Fruit fly (Drosophila melanogaster) whole organism, embryonic: Measurements from ENCODE around the gene CG31817.
A peak's percentile ranks its signal among the peaks of the same experiment; 100 is the strongest.

Experiments
- Bteb2 ChIP-seq: fragments of 200-800 bp; sonication (Bioruptor generic); optimal IDR thresholded peaks from 2 replicates; lab custom pipeline; 2016; ENCODE audit warnings: missing biosample characterization, missing genetic modification characterization
- C15 ChIP-seq: fragments of 200-800 bp; sonication (Bioruptor generic); IDR thresholded peaks from 3 replicates; pipeline ENCODE4 v1.3.6; 2022; ENCODE audit warnings: missing biosample characterization, missing genetic modification characterization
- CG10321 ChIP-seq: fragments of 200-800 bp; sonication (Bioruptor generic); IDR thresholded peaks from 2 replicates; pipeline ENCODE4 v1.3.6; 2022; ENCODE audit warnings: missing biosample characterization, missing genetic modification characterization
- CG11504 ChIP-seq: fragments of 200-800 bp; sonication (Bioruptor generic); optimal IDR thresholded peaks from 3 replicates; lab custom pipeline; 2019; ENCODE audit warnings: missing biosample characterization, mild to moderate bottlenecking, missing genetic modification characterization, moderate library complexity
- CG12659 ChIP-seq: fragments of 200-800 bp; sonication (Bioruptor generic); optimal IDR thresholded peaks from 3 replicates; lab custom pipeline; 2017; ENCODE audit warnings: mild to moderate bottlenecking, missing biosample characterization, missing genetic modification reagents, missing genetic modification characterization
- CG14965 ChIP-seq: fragments of 200-800 bp; sonication (Bioruptor generic); optimal IDR thresholded peaks from 2 replicates; lab custom pipeline; 2016; ENCODE audit warnings: missing biosample characterization, missing genetic modification characterization, borderline replicate concordance
- CG15479 ChIP-seq: fragments of 200-800 bp; sonication (Bioruptor generic); optimal IDR thresholded peaks from 3 replicates; lab custom pipeline; 2019; ENCODE audit warnings: missing biosample characterization, mild to moderate bottlenecking, missing genetic modification characterization, moderate library complexity
- CG16813 ChIP-seq: fragments of 200-800 bp; sonication (Bioruptor generic); IDR thresholded peaks from 3 replicates; pipeline ENCODE4 v1.3.6; 2022; ENCODE audit warnings: missing biosample characterization, missing genetic modification characterization; ENCODE audit not compliant: partially characterized antibody
- CG2712 ChIP-seq: fragments of 200-800 bp; optimal IDR thresholded peaks from 3 replicates; lab custom pipeline; 2019; ENCODE audit warnings: missing biosample characterization, mild to moderate bottlenecking, missing genetic modification characterization, moderate library complexity
- CG31224 ChIP-seq: fragments of 200-800 bp; sonication (Bioruptor generic); IDR thresholded peaks from 2 replicates; pipeline ENCODE4 v1.3.6; 2022; ENCODE audit warnings: missing biosample characterization, missing genetic modification characterization
- CG3726 ChIP-seq: fragments of 200-800 bp; sonication (Bioruptor generic); IDR thresholded peaks from 3 replicates; pipeline ENCODE4, ENCODE4 v1.3.6; 2022; ENCODE audit warnings: missing biosample characterization, missing genetic modification characterization
- CG3847 ChIP-seq: fragments of 200-800 bp; sonication (Bioruptor generic); IDR thresholded peaks from 2 replicates; pipeline ENCODE4 v1.3.6; 2022; ENCODE audit warnings: missing biosample characterization, missing genetic modification characterization
- CG4360 ChIP-seq: fragments of 200-800 bp; sonication (Bioruptor generic); IDR thresholded peaks from 2 replicates; pipeline ENCODE4 v1.3.6; 2022; ENCODE audit warnings: missing biosample characterization, missing genetic modification characterization
- CG4854 ChIP-seq: fragments of 200-800 bp; sonication (Bioruptor generic); optimal IDR thresholded peaks from 2 replicates; lab custom pipeline; 2016; ENCODE audit warnings: missing biosample characterization, missing genetic modification characterization, inconsistent platforms
- CG5245 ChIP-seq: fragments of 200-800 bp; sonication (Bioruptor generic); optimal IDR thresholded peaks from 3 replicates; lab custom pipeline; 2016; ENCODE audit warnings: missing biosample characterization, missing genetic modification characterization
- CG7745 ChIP-seq: fragments of 200-800 bp; sonication (Bioruptor generic); optimal IDR thresholded peaks from 2 replicates; lab custom pipeline; 2018; ENCODE audit warnings: missing biosample characterization, mild to moderate bottlenecking, missing genetic modification characterization, moderate library complexity
- CG8359 ChIP-seq: fragments of 200-800 bp; sonication (Bioruptor generic); optimal IDR thresholded peaks from 2 replicates; lab custom pipeline; 2017; ENCODE audit warnings: missing biosample characterization, mild to moderate bottlenecking, missing genetic modification characterization, borderline replicate concordance
- CG9876 ChIP-seq: fragments of 200-800 bp; sonication (Bioruptor generic); optimal IDR thresholded peaks from 2 replicates; lab custom pipeline; 2016; ENCODE audit warnings: missing biosample characterization, missing genetic modification characterization
- Dek ChIP-seq: fragments of 200-800 bp; sonication (Bioruptor generic); optimal IDR thresholded peaks from 3 replicates; lab custom pipeline; 2019; ENCODE audit warnings: missing biosample characterization, mild to moderate bottlenecking, missing genetic modification characterization, moderate library complexity
- Dfd ChIP-seq, 2 experiments: fragments of >200 bp; optimal IDR thresholded peaks; 2 replicates each; lab custom pipeline; 2017; ENCODE audit warnings: missing biosample characterization in 2 of 2, missing genetic modification characterization in 2 of 2
- Dll ChIP-seq: fragments of 200-800 bp; sonication (Bioruptor generic); IDR thresholded peaks from 4 replicates; pipeline ENCODE4 v1.3.6; 2022; ENCODE audit warnings: missing biosample characterization, missing genetic modification characterization; ENCODE audit not compliant: partially characterized antibody
- E2f2 ChIP-seq: fragments of 200-800 bp; sonication (Bioruptor generic); IDR thresholded peaks from 2 replicates; pipeline ENCODE4 v1.3.6; 2022; ENCODE audit warnings: missing biosample characterization, missing genetic modification characterization
- Elba2 ChIP-seq: fragments of 200-800 bp; sonication (Bioruptor generic); optimal IDR thresholded peaks from 3 replicates; lab custom pipeline; 2016; ENCODE audit warnings: missing biosample characterization, missing genetic modification characterization
- HmgZ ChIP-seq: fragments of 200-800 bp; sonication (Bioruptor generic); optimal IDR thresholded peaks from 2 replicates; lab custom pipeline; 2018; ENCODE audit warnings: missing biosample characterization, mild to moderate bottlenecking, missing genetic modification characterization
- Med ChIP-seq: fragments of 200-800 bp; sonication (Bioruptor generic); peaks from one replicate; lab custom pipeline; 2016; ENCODE audit warnings: missing biosample characterization, missing genetic modification characterization, mild to moderate bottlenecking, inconsistent platforms, moderate library complexity
- Myb ChIP-seq: fragments of 200-800 bp; sonication (Bioruptor generic); optimal IDR thresholded peaks from 2 replicates; lab custom pipeline; 2016; ENCODE audit warnings: missing biosample characterization, missing genetic modification characterization
- Nf-YA ChIP-seq: fragments of 200-800 bp; sonication (Bioruptor generic); IDR thresholded peaks from 2 replicates; pipeline ENCODE4 v1.3.6; 2022; ENCODE audit warnings: missing biosample characterization, missing genetic modification characterization
- Rx ChIP-seq: fragments of 200-800 bp; sonication (Bioruptor generic); IDR thresholded peaks from 2 replicates; pipeline ENCODE4 v1.3.6; 2022; ENCODE audit warnings: missing biosample characterization, missing genetic modification characterization
- Side ChIP-seq: fragments of 200-800 bp; sonication (Bioruptor generic); optimal IDR thresholded peaks from 2 replicates; lab custom pipeline; 2016; ENCODE audit warnings: missing biosample characterization, missing genetic modification characterization
- Trl ChIP-seq, 3 experiments: fragments of >200 bp in 2 of 3; fragments of 200-800 bp in 1 of 3; sonication (Bioruptor generic) in 1 of 3; optimal IDR thresholded peaks; 2 replicates in 1 of 3; 3 replicates in 2 of 3; lab custom pipeline; 2016 to 2017; ENCODE audit warnings: missing biosample characterization in 1 of 3, missing genetic modification characterization in 1 of 3
- bbx ChIP-seq: fragments of 200-800 bp; sonication (Bioruptor generic); IDR thresholded peaks from 2 replicates; pipeline ENCODE4 v1.3.6; 2022; ENCODE audit warnings: missing biosample characterization, missing genetic modification characterization; ENCODE audit not compliant: partially characterized antibody
- cg ChIP-seq: fragments of 200-800 bp; sonication (Bioruptor generic); optimal IDR thresholded peaks from 3 replicates; lab custom pipeline; 2019; ENCODE audit warnings: missing biosample characterization, mild to moderate bottlenecking, missing genetic modification characterization, moderate library complexity
- dm ChIP-seq: fragments of 200-800 bp; sonication (Bioruptor generic); optimal IDR thresholded peaks from 3 replicates; lab custom pipeline; 2016; ENCODE audit warnings: missing biosample characterization, missing genetic modification characterization
- dmrt11E ChIP-seq: fragments of 200-800 bp; sonication (Bioruptor generic); optimal IDR thresholded peaks from 3 replicates; lab custom pipeline; 2018; ENCODE audit warnings: missing biosample characterization, mild to moderate bottlenecking, missing genetic modification characterization, moderate library complexity
- fu2 ChIP-seq: fragments of 200-800 bp; sonication (Bioruptor generic); optimal IDR thresholded peaks from 2 replicates; lab custom pipeline; 2016; ENCODE audit warnings: missing biosample characterization, missing genetic modification characterization
- gce ChIP-seq: fragments of 200-800 bp; sonication (Bioruptor generic); IDR thresholded peaks from 3 replicates; pipeline ENCODE4 v1.3.6; 2022; ENCODE audit warnings: missing biosample characterization, missing genetic modification characterization
- her ChIP-seq: fragments of 200-800 bp; sonication (Bioruptor generic); optimal IDR thresholded peaks from 2 replicates; lab custom pipeline; 2016; ENCODE audit warnings: missing biosample characterization, missing genetic modification characterization
- ind ChIP-seq: fragments of 200-800 bp; sonication (Bioruptor generic); optimal IDR thresholded peaks from 3 replicates; lab custom pipeline; 2016; ENCODE audit warnings: missing biosample characterization, missing genetic modification characterization
- ken ChIP-seq: fragments of 200-800 bp; sonication (Bioruptor generic); IDR thresholded peaks from 3 replicates; pipeline ENCODE4 v1.3.6; 2022; ENCODE audit warnings: missing biosample characterization, missing genetic modification characterization
- luna ChIP-seq: fragments of 200-800 bp; sonication (Bioruptor generic); optimal IDR thresholded peaks from 2 replicates; lab custom pipeline; 2016; ENCODE audit warnings: missing biosample characterization, missing genetic modification characterization
- nom ChIP-seq: fragments of 200-800 bp; sonication (Bioruptor generic); optimal IDR thresholded peaks from 2 replicates; lab custom pipeline; 2017; ENCODE audit warnings: missing biosample characterization, missing genetic modification characterization, mild to moderate bottlenecking, moderate library complexity, missing genetic modification reagents
- otp ChIP-seq: fragments of 200-800 bp; sonication (Bioruptor generic); IDR thresholded peaks from 3 replicates; pipeline ENCODE4, ENCODE4 v1.3.6; 2022; ENCODE audit warnings: missing biosample characterization, missing genetic modification characterization
- sc ChIP-seq, 3 experiments: fragments of >200 bp in 2 of 3; fragments of 200-800 bp in 1 of 3; sonication (Bioruptor generic) in 1 of 3; optimal IDR thresholded peaks; 2 replicates in 2 of 3; 3 replicates in 1 of 3; lab custom pipeline; 2017; ENCODE audit warnings: mild to moderate bottlenecking in 1 of 3, missing biosample characterization in 1 of 3, missing genetic modification characterization in 1 of 3, missing genetic modification reagents in 1 of 3
- schlank ChIP-seq: fragments of 200-800 bp; sonication (Bioruptor generic); optimal IDR thresholded peaks from 2 replicates; lab custom pipeline; 2018; ENCODE audit warnings: missing biosample characterization, mild to moderate bottlenecking, missing genetic modification characterization
- seq ChIP-seq: fragments of 200-800 bp; sonication (Bioruptor generic); IDR thresholded peaks from 2 replicates; pipeline ENCODE4 v1.3.6; 2022; ENCODE audit warnings: missing biosample characterization, missing genetic modification characterization
- sob ChIP-seq: fragments of 200-800 bp; sonication (Bioruptor generic); IDR thresholded peaks from 2 replicates; pipeline ENCODE4 v1.3.6; 2022; ENCODE audit warnings: missing biosample characterization, missing genetic modification characterization
- stc ChIP-seq: fragments of 200-800 bp; sonication (Bioruptor generic); IDR thresholded peaks from 2 replicates; pipeline ENCODE4 v1.3.6; 2022; ENCODE audit warnings: missing biosample characterization, missing genetic modification characterization
- stwl ChIP-seq: fragments of 200-800 bp; sonication (Bioruptor generic); optimal IDR thresholded peaks from 3 replicates; lab custom pipeline; 2018; ENCODE audit warnings: missing biosample characterization, mild to moderate bottlenecking, missing genetic modification characterization, moderate library complexity
- zfh2 ChIP-seq: fragments of 200-800 bp; sonication (Bioruptor generic); optimal IDR thresholded peaks from 2 replicates; lab custom pipeline; 2016; ENCODE audit warnings: missing biosample characterization, missing genetic modification characterization

The CG31817 gene

DNA sequence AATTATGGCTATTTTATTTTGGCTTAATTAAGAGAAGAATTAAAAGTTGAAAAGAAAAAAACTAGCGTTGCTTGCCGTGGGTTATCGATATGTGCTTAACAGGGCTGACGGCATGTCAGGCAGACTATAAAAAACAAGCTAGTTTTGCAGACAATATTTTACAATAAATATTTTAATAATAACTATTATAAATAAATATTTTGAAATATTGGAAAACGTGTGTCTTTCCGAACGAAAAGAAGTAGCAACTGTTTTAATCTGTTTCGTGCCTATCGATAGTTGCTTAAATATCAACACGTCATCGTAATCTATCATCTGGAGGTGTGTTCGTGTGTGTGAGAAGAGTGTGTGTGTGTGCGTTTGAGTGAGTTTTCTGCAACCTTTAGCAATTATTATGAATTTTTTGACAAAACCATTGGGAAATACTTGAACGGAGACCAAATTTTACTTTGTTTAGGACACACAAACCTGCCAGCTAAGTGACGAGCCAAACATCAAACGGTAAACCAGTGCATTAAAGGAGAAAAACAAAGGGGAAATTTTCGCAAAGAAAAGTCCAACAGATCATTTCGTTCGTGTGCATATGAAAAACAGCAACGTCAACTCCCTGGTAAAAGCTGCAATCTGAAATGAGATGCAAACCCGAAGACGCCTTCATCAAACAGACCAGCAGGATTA is 30.5 kb downstream of the CG31817 start, which contains the start of the genes CG5861 and Syx5 (continued):
- peak; percentile 80 for TF ChIP-seq CG7745
- TF ChIP-seq CG31224 (GFP tag; lab: Robert Waterston, UW): peak; percentile 39; the same call in 1 of the 2 replicates
- TF ChIP-seq Bteb2: peak; percentile 2
- TF ChIP-seq CG14965 (GFP tag; lab: Kevin White, UChicago): no peak
- TF ChIP-seq Dll: peak; percentile 98
- no peak for TF ChIP-seq Nf-YA (GFP tag; lab: Robert Waterston, UW)
- no peak for TF ChIP-seq Trl (optimal IDR thresholded peaks at IDR 0.05; lab: Kevin White, UChicago)
- TF ChIP-seq Trl (GFP tag; optimal IDR thresholded peaks at IDR 0.05; lab: Kevin White, UChicago): no peak
- no peak for TF ChIP-seq CG4360 (GFP tag; lab: Robert Waterston, UW)
- no peak for TF ChIP-seq her (GFP tag; lab: Kevin White, UChicago)
- TF ChIP-seq seq (GFP tag; lab: Robert Waterston, UW): no peak
- no peak for TF ChIP-seq CG11504 (tag; lab: Kevin White, UChicago)
- TF ChIP-seq Med: peak; percentile 48
- peak; percentile 79 for TF ChIP-seq CG2712 (tag; lab: Kevin White, UChicago)
- TF ChIP-seq zfh2: peak; percentile 28
- no peak; the same call in none of the 2 replicates for TF ChIP-seq bbx (GFP tag; lab: Robert Waterston, UW)
- TF ChIP-seq CG8359: no peak
- peak; percentile 93 for TF ChIP-seq cg (GFP tag; lab: Kevin White, UChicago)
- TF ChIP-seq CG9876 (GFP tag; lab: Kevin White, UChicago): no peak
- no peak for TF ChIP-seq schlank (tag; lab: Kevin White, UChicago)
- TF ChIP-seq CG12659 (GFP tag; lab: Kevin White, UChicago): peak; percentile 81
- no peak for TF ChIP-seq Dek
- TF ChIP-seq CG3847 (GFP tag; lab: Robert Waterston, UW): no peak; the same call in none of the 2 replicates
- TF ChIP-seq CG15479 (GFP tag; lab: Kevin White, UChicago): no peak
- TF ChIP-seq ind (GFP tag; lab: Kevin White, UChicago): peak; percentile 62
- no peak for TF ChIP-seq dm (GFP tag; lab: Kevin White, UChicago)
- TF ChIP-seq otp (GFP tag; lab: Robert Waterston, UW): no peak
- TF ChIP-seq Dfd (GFP tag; optimal IDR thresholded peaks at IDR 0.05; lab: Kevin White, UChicago): no peak
- TF ChIP-seq Rx (GFP tag; lab: Robert Waterston, UW): no peak
- TF ChIP-seq stwl (tag; lab: Kevin White, UChicago): peak; percentile 67
- no peak for TF ChIP-seq sc (optimal IDR thresholded peaks at IDR 0.05; lab: Kevin White, UChicago)
- TF ChIP-seq sc (GFP tag; optimal IDR thresholded peaks at IDR 0.05; lab: Kevin White, UChicago): no peak
- peak; percentile 22 for TF ChIP-seq dmrt11E
- no peak for TF ChIP-seq C15 (GFP tag; lab: Robert Waterston, UW)
- no peak for TF ChIP-seq Myb
- TF ChIP-seq ken: 0 out of 3 replicates have a peak, but pooled peaks have one; percentile 22
- no peak for TF ChIP-seq Elba2 (GFP tag; lab: Kevin White, UChicago)
- TF ChIP-seq fu2 (GFP tag; lab: Kevin White, UChicago): no peak
- peak; percentile 54 for TF ChIP-seq E2f2 (GFP tag; lab: Robert Waterston, UW)
- TF ChIP-seq sob (GFP tag; lab: Robert Waterston, UW): peak; percentile 68; the same call in 1 of the 2 replicates
- no peak for TF ChIP-seq CG4854 (GFP tag; lab: Kevin White, UChicago)
- TF ChIP-seq stc: no peak
- TF ChIP-seq CG10321 (GFP tag; lab: Robert Waterston, UW): no peak
- TF ChIP-seq CG3726: no peak
- TF ChIP-seq HmgZ (tag; lab: Kevin White, UChicago): peak; percentile 86
- no peak for TF ChIP-seq luna (GFP tag; lab: Kevin White, UChicago)
- no peak for TF ChIP-seq CG5245 (GFP tag; lab: Kevin White, UChicago)
- TF ChIP-seq nom (GFP tag; lab: Kevin White, UChicago): peak; percentile 24
- peak; percentile 87 for TF ChIP-seq CG16813
- no peak for TF ChIP-seq gce
- TF ChIP-seq Side: no peak
